Worm (Caenorhabditis elegans): ENCODE results near the gene rnf-5.

rnf-5 gene

DNA sequence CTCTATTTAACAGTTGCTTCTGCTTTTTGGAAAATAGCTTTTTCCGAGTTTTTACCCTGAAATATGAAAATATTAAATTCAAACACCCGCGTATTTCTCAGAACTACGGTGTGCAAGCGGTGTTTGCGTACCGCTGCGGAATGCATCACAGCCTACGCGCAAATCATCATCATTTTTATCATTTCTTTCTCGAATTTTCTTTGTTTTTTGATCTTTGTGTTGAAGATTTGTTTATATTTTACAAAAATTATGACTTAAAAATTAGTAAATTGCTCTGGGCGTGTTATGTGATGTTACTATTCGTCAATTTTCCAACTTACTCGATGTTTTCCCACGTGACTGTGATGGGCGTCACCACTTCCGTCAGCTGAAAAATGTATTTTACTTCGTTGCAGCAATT, 15.7 kb downstream of the rnf-5 start (continued):
- peak; percentile 40 for TF ChIP-seq F23B12.7 (tag; optimal IDR thresholded peaks at IDR 0.05; ENCODE audit: insufficient read depth)
- TF ChIP-seq nhr-120 (GFP tag; IDR thresholded peaks at IDR 0.05): no peak
- TF ChIP-seq Y79H2A.3 (GFP tag; conservative IDR thresholded peaks at IDR 0.05): no peak
- no peak for TF ChIP-seq egl-18 (GFP tag; IDR thresholded peaks at IDR 0.05)
- no peak for TF ChIP-seq rcor-1 (GFP tag; IDR thresholded peaks at IDR 0.05)
- no peak for TF ChIP-seq hlh-26 (GFP tag; conservative IDR thresholded peaks at IDR 0.05)
- TF ChIP-seq dpl-1 (GFP tag; optimal IDR thresholded peaks at IDR 0.05): peak; percentile 86
- no peak for TF ChIP-seq B0261.1 (tag; optimal IDR thresholded peaks at IDR 0.05)
- no peak for TF ChIP-seq snpc-4 (GFP tag; optimal IDR thresholded peaks at IDR 0.05)
- TF ChIP-seq snpc-4 (tag; optimal IDR thresholded peaks at IDR 0.05): peak in 3 of 4 experiments; percentile 7 to 39 (median 12)
- no peak for TF ChIP-seq atf-7 (tag; optimal IDR thresholded peaks at IDR 0.05)
- no peak for TF ChIP-seq zim-3 (tag; optimal IDR thresholded peaks at IDR 0.05)
- TF ChIP-seq him-1 (tag; optimal IDR thresholded peaks at IDR 0.05): no peak
- no peak for TF ChIP-seq Y67H2A.10 (GFP tag; conservative IDR thresholded peaks at IDR 0.05)
- TF ChIP-seq sea-2 (GFP tag; IDR thresholded peaks at IDR 0.05): no peak
- no peak for TF ChIP-seq F57C9.4 (tag; optimal IDR thresholded peaks at IDR 0.05)
- TF ChIP-seq attf-5 (GFP tag; optimal IDR thresholded peaks at IDR 0.05): peak; percentile 61
- TF ChIP-seq chd-7 (tag; optimal IDR thresholded peaks at IDR 0.05): no peak
- TF ChIP-seq madf-3 (GFP tag; IDR thresholded peaks at IDR 0.05): no peak
- peak; percentile 48 for TF ChIP-seq dox-1 (GFP tag; IDR thresholded peaks at IDR 0.05)
- peak; percentile 9; the same call in 1 of the 2 replicates for TF ChIP-seq cebp-1 (GFP tag; IDR thresholded peaks at IDR 0.05)
- TF ChIP-seq cebp-1 (tag; optimal IDR thresholded peaks at IDR 0.05): peak; percentile 64
- TF ChIP-seq let-526 (GFP tag; IDR thresholded peaks at IDR 0.05): no peak
- TF ChIP-seq tbp1 (GFP tag; optimal IDR thresholded peaks at IDR 0.05): peak; percentile 38
- TF ChIP-seq attf-3 (GFP tag; conservative IDR thresholded peaks at IDR 0.05): no peak
- no peak for TF ChIP-seq nhr-90 (tag; optimal IDR thresholded peaks at IDR 0.05)
- TF ChIP-seq snpc-3.4 (tag; optimal IDR thresholded peaks at IDR 0.05): no peak
- TF ChIP-seq xnd-1 (tag; optimal IDR thresholded peaks at IDR 0.05): no peak

DNA sequence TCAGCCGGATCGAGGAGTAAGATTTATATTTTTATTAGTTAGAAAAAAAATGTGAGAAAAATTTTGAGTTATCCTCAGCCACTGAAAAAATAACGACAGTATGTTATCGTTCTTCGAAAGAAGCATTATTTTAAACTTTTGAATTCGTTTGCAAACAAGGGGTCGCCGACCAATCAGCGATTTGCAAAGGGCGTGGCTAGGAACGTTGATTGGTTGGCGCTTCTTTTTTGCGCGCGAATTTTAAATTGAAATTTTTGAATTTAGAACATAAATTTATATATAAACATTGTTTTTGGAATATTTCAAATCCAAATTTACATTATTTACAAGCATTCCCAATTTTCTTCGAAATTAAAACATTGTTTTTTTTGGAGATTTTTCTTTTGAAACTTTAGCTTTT, 23.5 kb downstream of the rnf-5 start:
- TF ChIP-seq D2030.7 (GFP tag; IDR thresholded peaks at IDR 0.05) (no peak), nfyb-1 (GFP tag; IDR thresholded peaks at IDR 0.05) (0 out of 2 replicates have a peak, but pooled peaks have one; percentile 40)

DNA sequence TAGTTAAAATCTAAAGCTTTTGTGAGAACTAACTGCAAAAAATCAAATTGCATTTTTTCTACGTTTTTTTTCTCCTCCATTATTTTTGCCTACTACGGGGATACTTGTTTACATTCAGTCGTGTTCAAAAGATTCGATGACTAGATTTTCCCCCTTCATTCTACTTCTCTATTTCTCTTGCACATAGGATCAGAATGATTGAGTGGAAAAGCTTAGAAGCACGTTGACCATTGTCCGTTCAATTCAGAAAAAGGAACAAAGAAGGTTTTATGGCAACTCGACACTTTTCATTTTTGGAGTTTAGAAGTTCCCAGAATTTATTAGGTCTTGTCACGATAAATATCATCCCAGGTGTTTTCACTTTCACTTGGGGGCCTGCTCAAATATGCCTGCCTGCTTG, 29.5 kb downstream of the rnf-5 start:
- TF ChIP-seq rpc-1 (optimal IDR thresholded peaks at IDR 0.05): no peak
- no peak for TF ChIP-seq rpc-1 (tag; optimal IDR thresholded peaks at IDR 0.05)
- TF ChIP-seq tbx-9 (tag; optimal IDR thresholded peaks at IDR 0.05; ENCODE audit: borderline replicate concordance): no peak
- no peak for TF ChIP-seq Y79H2A.3 (GFP tag; conservative IDR thresholded peaks at IDR 0.05)
- TF ChIP-seq F49E8.2 (tag; optimal IDR thresholded peaks at IDR 0.05; ENCODE audit: insufficient read depth): no peak
- no peak for TF ChIP-seq sptf-2 (GFP tag; optimal IDR thresholded peaks at IDR 0.05)
- no peak for TF ChIP-seq hlh-26 (GFP tag; conservative IDR thresholded peaks at IDR 0.05)
- TF ChIP-seq madf-3 (GFP tag; IDR thresholded peaks at IDR 0.05): no peak
- no peak for TF ChIP-seq madf-8 (GFP tag; conservative IDR thresholded peaks at IDR 0.05)
- no peak for TF ChIP-seq snpc-3.4 (tag; optimal IDR thresholded peaks at IDR 0.05)
- TF ChIP-seq pha-4 (tag; optimal IDR thresholded peaks at IDR 0.05): no peak
- no peak for TF ChIP-seq attf-5 (GFP tag; optimal IDR thresholded peaks at IDR 0.05)
- no peak for TF ChIP-seq mcd-1 (GFP tag; IDR thresholded peaks at IDR 0.05)
- TF ChIP-seq aptf-2 (GFP tag; conservative IDR thresholded peaks at IDR 0.05): no peak
- TF ChIP-seq K11D2.4 (GFP tag; IDR thresholded peaks at IDR 0.05): no peak
- no peak for TF ChIP-seq snpc-1.3 (tag; optimal IDR thresholded peaks at IDR 0.05; ENCODE audit: insufficient read depth)
- TF ChIP-seq F39B2.1 (GFP tag; IDR thresholded peaks at IDR 0.05): no peak
- no peak for TF ChIP-seq F52B5.7 (tag; optimal IDR thresholded peaks at IDR 0.05)

Data from whole organism, young adult.